Fruit fly (Drosophila melanogaster) whole organism, embryonic: ENCODE results near the gene CG42676.

Source experiments
- Asciz ChIP-seq: fragments of 200-800 bp; sonication (Bioruptor generic); optimal IDR thresholded peaks from 2 replicates; lab custom pipeline; 2017; ENCODE audit warnings: missing biosample characterization, mild to moderate bottlenecking, missing genetic modification characterization, missing genetic modification reagents
- CG10366 ChIP-seq: fragments of 200-800 bp; sonication (Bioruptor generic); IDR thresholded peaks from 2 replicates; pipeline ENCODE4 v1.3.6; 2022; ENCODE audit warnings: missing biosample characterization, missing genetic modification characterization
- CG10565 ChIP-seq: fragments of 200-800 bp; sonication (Bioruptor generic); optimal IDR thresholded peaks from 3 replicates; lab custom pipeline; 2016; ENCODE audit warnings: missing biosample characterization, mild to moderate bottlenecking, missing genetic modification characterization
- CG11504 ChIP-seq: fragments of 200-800 bp; sonication (Bioruptor generic); optimal IDR thresholded peaks from 3 replicates; lab custom pipeline; 2019; ENCODE audit warnings: missing biosample characterization, mild to moderate bottlenecking, missing genetic modification characterization, moderate library complexity
- CG12104 ChIP-seq: fragments of 200-800 bp; sonication (Bioruptor generic); optimal IDR thresholded peaks from 3 replicates; lab custom pipeline; 2016; ENCODE audit warnings: missing biosample characterization, missing genetic modification characterization
- CG12155 ChIP-seq: fragments of 200-800 bp; sonication (Bioruptor generic); optimal IDR thresholded peaks from 3 replicates; lab custom pipeline; 2016; ENCODE audit warnings: missing biosample characterization, missing genetic modification characterization
- CG12299 ChIP-seq: fragments of 200-800 bp; sonication (Bioruptor generic); optimal IDR thresholded peaks from 2 replicates; lab custom pipeline; 2018; ENCODE audit warnings: missing biosample characterization, mild to moderate bottlenecking, missing genetic modification characterization
- CG13894 ChIP-seq: fragments of 200-800 bp; sonication (Bioruptor generic); optimal IDR thresholded peaks from 3 replicates; lab custom pipeline; 2018; ENCODE audit warnings: missing biosample characterization, mild to moderate bottlenecking, missing genetic modification characterization, moderate library complexity
- CG15269 ChIP-seq: fragments of 200-800 bp; sonication (Bioruptor generic); optimal IDR thresholded peaks from 2 replicates; lab custom pipeline; 2018; ENCODE audit warnings: missing biosample characterization, mild to moderate bottlenecking, missing genetic modification characterization, moderate library complexity
- CG15601 ChIP-seq: fragments of 200-800 bp; sonication (Bioruptor generic); optimal IDR thresholded peaks from 3 replicates; lab custom pipeline; 2019; ENCODE audit warnings: missing biosample characterization, mild to moderate bottlenecking, missing genetic modification characterization, moderate library complexity
- CG1647 ChIP-seq: fragments of 200-800 bp; sonication (Bioruptor generic); optimal IDR thresholded peaks from 3 replicates; lab custom pipeline; 2016; ENCODE audit warnings: missing biosample characterization, missing genetic modification characterization
- CG16779 ChIP-seq: fragments of 200-800 bp; sonication (Bioruptor generic); IDR thresholded peaks from 2 replicates; pipeline ENCODE4 v1.3.6; 2022; ENCODE audit warnings: missing biosample characterization, missing genetic modification characterization
- CG2120 ChIP-seq: fragments of 200-800 bp; sonication (Bioruptor generic); optimal IDR thresholded peaks from 3 replicates; lab custom pipeline; 2016; ENCODE audit warnings: missing biosample characterization, missing genetic modification characterization
- CG2678 ChIP-seq: fragments of 200-800 bp; sonication (Bioruptor generic); optimal IDR thresholded peaks from 3 replicates; lab custom pipeline; 2019; ENCODE audit warnings: missing biosample characterization, mild to moderate bottlenecking, missing genetic modification characterization, moderate library complexity
- CG30403 ChIP-seq: fragments of 200-800 bp; sonication (Bioruptor generic); optimal IDR thresholded peaks from 3 replicates; lab custom pipeline; 2016; ENCODE audit warnings: missing biosample characterization, missing genetic modification characterization
- CG3065 ChIP-seq: fragments of 200-800 bp; sonication (Bioruptor generic); optimal IDR thresholded peaks from 2 replicates; lab custom pipeline; 2016; ENCODE audit warnings: missing biosample characterization, missing genetic modification characterization
- CG31365 ChIP-seq: fragments of 200-800 bp; sonication (Bioruptor generic); optimal IDR thresholded peaks from 2 replicates; lab custom pipeline; 2018; ENCODE audit warnings: missing biosample characterization, mild to moderate bottlenecking, missing genetic modification characterization
- CG31441 ChIP-seq: fragments of 200-800 bp; sonication (Bioruptor generic); IDR thresholded peaks from 2 replicates; pipeline ENCODE4 v1.3.6; 2022; ENCODE audit warnings: missing biosample characterization, missing genetic modification characterization
- CG4282 ChIP-seq: fragments of 200-800 bp; sonication (Bioruptor generic); optimal IDR thresholded peaks from 2 replicates; lab custom pipeline; 2016; ENCODE audit warnings: missing biosample characterization, missing genetic modification characterization
- CG4854 ChIP-seq: fragments of 200-800 bp; sonication (Bioruptor generic); optimal IDR thresholded peaks from 2 replicates; lab custom pipeline; 2016; ENCODE audit warnings: missing biosample characterization, missing genetic modification characterization, inconsistent platforms
- CG5245 ChIP-seq: fragments of 200-800 bp; sonication (Bioruptor generic); optimal IDR thresholded peaks from 3 replicates; lab custom pipeline; 2016; ENCODE audit warnings: missing biosample characterization, missing genetic modification characterization
- CG6175 ChIP-seq: fragments of 200-800 bp; sonication (Bioruptor generic); IDR thresholded peaks from 3 replicates; pipeline ENCODE4 v1.3.6; 2022; ENCODE audit warnings: missing biosample characterization, missing genetic modification characterization
- CG6683 ChIP-seq: fragments of 200-800 bp; sonication (Bioruptor generic); optimal IDR thresholded peaks from 2 replicates; lab custom pipeline; 2017; ENCODE audit warnings: missing biosample characterization, mild to moderate bottlenecking, missing genetic modification characterization, missing genetic modification reagents
- CG8765 ChIP-seq: fragments of 200-800 bp; sonication (Bioruptor generic); IDR thresholded peaks from 2 replicates; pipeline ENCODE4 v1.3.6; 2022; ENCODE audit warnings: missing biosample characterization, missing genetic modification characterization
- CG9437 ChIP-seq: fragments of 200-800 bp; sonication (Bioruptor generic); optimal IDR thresholded peaks from 2 replicates; lab custom pipeline; 2018; ENCODE audit warnings: missing biosample characterization, mild to moderate bottlenecking, missing genetic modification characterization
- CG9609 ChIP-seq: fragments of 200-800 bp; sonication (Bioruptor generic); optimal IDR thresholded peaks from 3 replicates; lab custom pipeline; 2016; ENCODE audit warnings: missing biosample characterization, missing genetic modification characterization
- CG9727 ChIP-seq: fragments of 200-800 bp; sonication (Bioruptor generic); optimal IDR thresholded peaks from 3 replicates; lab custom pipeline; 2017; ENCODE audit warnings: missing biosample characterization, mild to moderate bottlenecking, missing genetic modification characterization
- HLH4C ChIP-seq: fragments of 200-800 bp; sonication (Bioruptor generic); IDR thresholded peaks from 3 replicates; pipeline ENCODE4 v1.3.6; 2022; ENCODE audit warnings: missing biosample characterization, missing genetic modification characterization; ENCODE audit not compliant: partially characterized antibody
- HLH54F ChIP-seq: fragments of 200-800 bp; sonication (Bioruptor generic); optimal IDR thresholded peaks from 3 replicates; lab custom pipeline; 2016; ENCODE audit warnings: missing biosample characterization, missing genetic modification characterization
- HLHmδ ChIP-seq: fragments of 200-800 bp; sonication (Bioruptor generic); optimal IDR thresholded peaks from 2 replicates; lab custom pipeline; 2018; ENCODE audit warnings: missing biosample characterization, mild to moderate bottlenecking, missing genetic modification characterization, moderate library complexity
- Hr51 ChIP-seq, 2 experiments: fragments of 200-800 bp; sonication (Bioruptor generic); optimal IDR thresholded peaks; 2 replicates in 1 of 2; 3 replicates in 1 of 2; lab custom pipeline; 2016 to 2018; ENCODE audit warnings: missing biosample characterization in 2 of 2, missing genetic modification characterization in 2 of 2, mild to moderate bottlenecking in 1 of 2, moderate library complexity in 1 of 2
- Lhr ChIP-seq: fragments of 200-800 bp; sonication (Bioruptor generic); optimal IDR thresholded peaks from 3 replicates; lab custom pipeline; 2017; ENCODE audit warnings: mild to moderate bottlenecking, missing biosample characterization, missing genetic modification reagents, missing genetic modification characterization
- Ravus ChIP-seq: fragments of 200-800 bp; sonication (Bioruptor generic); IDR thresholded peaks from 2 replicates; pipeline ENCODE4 v1.3.6; 2022; ENCODE audit warnings: missing biosample characterization, missing genetic modification characterization
- Ssrp ChIP-seq: fragments of 200-800 bp; sonication (Bioruptor generic); optimal IDR thresholded peaks from 2 replicates; lab custom pipeline; 2018; ENCODE audit warnings: missing biosample characterization, mild to moderate bottlenecking, missing genetic modification characterization, moderate library complexity
- ash1 ChIP-seq: fragments of 200-800 bp; sonication (Bioruptor generic); optimal IDR thresholded peaks from 2 replicates; lab custom pipeline; 2018; ENCODE audit warnings: missing biosample characterization, mild to moderate bottlenecking, missing genetic modification characterization
- bbx ChIP-seq: fragments of 200-800 bp; sonication (Bioruptor generic); IDR thresholded peaks from 2 replicates; pipeline ENCODE4 v1.3.6; 2022; ENCODE audit warnings: missing biosample characterization, missing genetic modification characterization; ENCODE audit not compliant: partially characterized antibody
- btn ChIP-seq: fragments of 200-800 bp; sonication (Bioruptor generic); optimal IDR thresholded peaks from 2 replicates; lab custom pipeline; 2016; ENCODE audit warnings: missing biosample characterization, missing genetic modification characterization
- caup ChIP-seq: fragments of 200-800 bp; sonication (Bioruptor generic); optimal IDR thresholded peaks from 3 replicates; lab custom pipeline; 2017; ENCODE audit warnings: missing biosample characterization, mild to moderate bottlenecking, missing genetic modification characterization, moderate library complexity; ENCODE audit not compliant: severe bottlenecking
- chinmo ChIP-seq: fragments of 200-800 bp; sonication (Bioruptor generic); IDR thresholded peaks from 4 replicates; pipeline ENCODE4 v1.3.6; 2022; ENCODE audit warnings: missing biosample characterization, missing genetic modification characterization; ENCODE audit not compliant: partially characterized antibody
- dati ChIP-seq: fragments of 200-800 bp; sonication (Bioruptor generic); IDR thresholded peaks from 2 replicates; pipeline ENCODE4 v1.3.6; 2022; ENCODE audit warnings: missing biosample characterization, missing genetic modification characterization
- en ChIP-seq: fragments of 200-800 bp; sonication (Bioruptor generic); optimal IDR thresholded peaks from 2 replicates; lab custom pipeline; 2016; ENCODE audit warnings: missing biosample characterization, missing genetic modification characterization
- nau ChIP-seq: fragments of 200-800 bp; sonication (Bioruptor generic); optimal IDR thresholded peaks from 3 replicates; lab custom pipeline; 2017; ENCODE audit warnings: missing biosample characterization, mild to moderate bottlenecking, missing genetic modification characterization, missing genetic modification reagents
- nerfin-1 ChIP-seq: fragments of 200-800 bp; sonication (Bioruptor generic); optimal IDR thresholded peaks from 3 replicates; lab custom pipeline; 2019; ENCODE audit warnings: missing biosample characterization, mild to moderate bottlenecking, missing genetic modification characterization, moderate library complexity
- odd ChIP-seq: fragments of 200-800 bp; sonication (Bioruptor generic); optimal IDR thresholded peaks from 2 replicates; lab custom pipeline; 2017; ENCODE audit warnings: missing biosample characterization, mild to moderate bottlenecking, missing genetic modification characterization
- trem ChIP-seq: fragments of 200-800 bp; optimal IDR thresholded peaks from 3 replicates; lab custom pipeline; 2019; ENCODE audit warnings: missing biosample characterization, mild to moderate bottlenecking, missing genetic modification characterization, moderate library complexity
- unc-4 ChIP-seq: fragments of 200-800 bp; sonication (Bioruptor generic); IDR thresholded peaks from 2 replicates; pipeline ENCODE4 v1.3.6; 2022; ENCODE audit warnings: missing biosample characterization, missing genetic modification characterization; ENCODE audit not compliant: partially characterized antibody
- vnd ChIP-seq: fragments of 200-800 bp; sonication (Bioruptor generic); IDR thresholded peaks from 3 replicates; pipeline ENCODE4 v1.3.6; 2022; ENCODE audit warnings: missing biosample characterization, missing genetic modification characterization; ENCODE audit not compliant: partially characterized antibody
- z ChIP-seq: fragments of 200-800 bp; sonication (Bioruptor generic); IDR thresholded peaks from 3 replicates; pipeline ENCODE4 v1.3.6; 2022; ENCODE audit warnings: missing biosample characterization, missing genetic modification characterization
- zfh2 ChIP-seq: fragments of 200-800 bp; sonication (Bioruptor generic); optimal IDR thresholded peaks from 2 replicates; lab custom pipeline; 2016; ENCODE audit warnings: missing biosample characterization, missing genetic modification characterization

CG42676 gene

DNA sequence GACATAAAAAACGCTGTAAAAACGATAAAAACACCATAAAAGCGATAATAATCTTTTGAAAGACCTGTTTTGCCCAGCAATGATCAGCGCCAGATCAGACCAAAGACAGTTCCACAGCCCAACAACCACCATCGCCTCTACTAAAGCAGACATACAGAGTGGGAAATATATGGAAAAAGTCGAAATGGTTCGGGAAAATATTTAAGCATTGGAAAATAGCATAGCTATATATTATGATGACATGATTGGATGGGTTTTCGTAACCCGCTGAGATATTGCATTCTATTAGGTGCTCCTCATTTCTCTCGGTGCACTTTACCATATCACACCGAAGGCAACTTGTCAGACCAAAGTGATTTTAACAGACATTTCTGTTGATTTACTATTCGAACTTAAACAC, 5.7 kb downstream of the CG42676 start (continued):
- TF ChIP-seq CG16779 (peak; percentile 88), CG9727 (GFP tag; lab: Kevin White, UChicago) (peak; percentile 82), CG13894 (tag; lab: Kevin White, UChicago) (peak; percentile 85), CG12299 (tag; lab: Kevin White, UChicago) (peak; percentile 74), chinmo (0 out of 4 replicates have a peak, but pooled peaks have one; percentile 20), Hr51 (GFP tag; optimal IDR thresholded peaks at IDR 0.05; lab: Kevin White, UChicago) (peak; percentile 78 to 91), HLHmδ (no peak), vnd (GFP tag; lab: Robert Waterston, UW) (no peak), CG10366 (peak; percentile 91), Lhr (GFP tag; lab: Kevin White, UChicago) (peak; percentile 41), zfh2 (GFP tag; lab: Kevin White, UChicago) (peak; percentile 77), CG5245 (GFP tag; lab: Kevin White, UChicago) (peak; percentile 84), CG6175 (GFP tag; lab: Robert Waterston, UW) (peak; percentile 86), odd (no peak), caup (GFP tag; lab: Kevin White, UChicago) (peak; percentile 92), dati (GFP tag; lab: Robert Waterston, UW) (peak; percentile 62), CG11504 (tag; lab: Kevin White, UChicago) (peak; percentile 92), CG2678 (tag; lab: Kevin White, UChicago) (peak; percentile 92), CG1647 (GFP tag; lab: Kevin White, UChicago) (peak; percentile 89), CG15601 (tag; lab: Kevin White, UChicago) (peak; percentile 65), CG31365 (tag; lab: Kevin White, UChicago) (peak; percentile 76), z (0 out of 3 replicates have a peak, but pooled peaks have one; percentile 44), CG30403 (GFP tag; lab: Kevin White, UChicago) (peak; percentile 88), nerfin-1 (tag; lab: Kevin White, UChicago) (no peak), CG31441 (peak; percentile 88), CG10565 (GFP tag; lab: Kevin White, UChicago) (peak; percentile 46), CG2120 (GFP tag; lab: Kevin White, UChicago) (peak; percentile 92), CG12155 (peak; percentile 78), CG6683 (peak; percentile 70), CG4282 (GFP tag; lab: Kevin White, UChicago) (peak; percentile 81), ash1 (GFP tag; lab: Kevin White, UChicago) (peak; percentile 56), HLH4C (GFP tag; lab: Robert Waterston, UW) (no peak), trem (peak; percentile 44), Asciz (GFP tag; lab: Kevin White, UChicago) (peak; percentile 84), CG9609 (GFP tag; lab: Kevin White, UChicago) (peak; percentile 83), Ravus (GFP tag; lab: Robert Waterston, UW) (peak; percentile 82), en (peak; percentile 89), unc-4 (GFP tag; lab: Robert Waterston, UW) (no peak), CG3065 (GFP tag; lab: Kevin White, UChicago) (peak; percentile 32), CG12104 (GFP tag; lab: Kevin White, UChicago) (peak; percentile 64), HLH54F (GFP tag; lab: Kevin White, UChicago) (peak; percentile 88), bbx (GFP tag; lab: Robert Waterston, UW) (no peak), CG9437 (GFP tag; lab: Kevin White, UChicago) (peak; percentile 67), nau (GFP tag; lab: Kevin White, UChicago) (no peak), btn (GFP tag; lab: Kevin White, UChicago) (peak; percentile 81), CG4854 (GFP tag; lab: Kevin White, UChicago) (peak; percentile 81), CG15269 (peak; percentile 95), Ssrp (peak; percentile 78), CG8765 (peak; percentile 30; the same call in 1 of the 2 replicates)
